Worm (Caenorhabditis elegans) whole organism, L1 larva: ENCODE data around the gene K12B6.4.

ENCODE experiments used
- C04F5.9 ChIP-seq: sonication (generic microtip); optimal IDR thresholded peaks from 2 replicates; lab custom pipeline; 2016; ENCODE audit warnings: missing genetic modification characterization, missing compliant biosample characterization
- C16A3.4 ChIP-seq: fragments of 150-350 bp; optimal IDR thresholded peaks from 2 replicates; lab custom pipeline; 2014; ENCODE audit warnings: missing biosample characterization, missing genetic modification characterization
- C34B4.2 ChIP-seq: sonication (generic microtip); optimal IDR thresholded peaks from 2 replicates; lab custom pipeline; 2017; ENCODE audit warnings: mild to moderate bottlenecking, missing genetic modification characterization, missing compliant biosample characterization
- F16B12.6 ChIP-seq: fragments of 150-350 bp; optimal IDR thresholded peaks from 2 replicates; lab custom pipeline; 2014; ENCODE audit warnings: missing biosample characterization, missing genetic modification characterization
- aha-1 ChIP-seq: fragments of 150-350 bp; optimal IDR thresholded peaks from 2 replicates; lab custom pipeline; 2014; ENCODE audit warnings: missing biosample characterization, missing genetic modification characterization
- aly-2 ChIP-seq: fragments of 150-350 bp; optimal IDR thresholded peaks from 2 replicates; lab custom pipeline; 2014; ENCODE audit warnings: missing biosample characterization, missing genetic modification characterization
- ama-1 ChIP-seq: fragments of 150-350 bp; optimal IDR thresholded peaks from 2 replicates; lab custom pipeline; 2014
- ceh-8 ChIP-seq: fragments of 200-800 bp; sonication (Bioruptor generic); optimal IDR thresholded peaks from 2 replicates; lab custom pipeline; 2018; ENCODE audit warnings: mild to moderate bottlenecking, missing genetic modification characterization, moderate library complexity, missing compliant biosample characterization
- ceh-90 ChIP-seq: sonication (generic microtip); optimal IDR thresholded peaks from 2 replicates; lab custom pipeline; 2016; ENCODE audit warnings: missing genetic modification characterization, missing compliant biosample characterization
- ces-1 ChIP-seq: fragments of 150-350 bp; optimal IDR thresholded peaks from 2 replicates; lab custom pipeline; 2014; ENCODE audit warnings: missing biosample characterization, missing genetic modification reagents, missing genetic modification characterization
- efl-3 ChIP-seq: fragments of 200-800 bp; sonication (Bioruptor generic); optimal IDR thresholded peaks from 2 replicates; lab custom pipeline; 2018; ENCODE audit warnings: mild to moderate bottlenecking, missing genetic modification characterization, missing compliant biosample characterization
- egl-13 ChIP-seq: sonication (generic microtip); optimal IDR thresholded peaks from 2 replicates; lab custom pipeline; 2016; ENCODE audit warnings: missing genotype, missing genetic modification reagents, missing genetic modification characterization, missing compliant biosample characterization
- egl-27 ChIP-seq, 2 experiments: fragments of 150-350 bp in 1 of 2; sonication (generic microtip); optimal IDR thresholded peaks; 3 replicates each; lab custom pipeline; 2017 to 2018; ENCODE audit warnings: missing biosample characterization in 2 of 2, missing genetic modification characterization in 2 of 2, missing genetic modification reagents in 2 of 2
- elt-2 ChIP-seq: sonication (generic microtip); optimal IDR thresholded peaks from 2 replicates; lab custom pipeline; 2016; ENCODE audit warnings: missing genetic modification characterization, mild to moderate bottlenecking, inconsistent platforms, missing compliant biosample characterization, missing genetic modification reagents
- elt-3 ChIP-seq, 6 experiments: fragments of 150-350 bp in 1 of 6; sonication (generic microtip); optimal IDR thresholded peaks; 2 replicates each; lab custom pipeline; 2017 to 2018; ENCODE audit warnings: missing biosample characterization in 6 of 6, missing genetic modification characterization in 6 of 6, inconsistent platforms in 1 of 6
- fkh-10 ChIP-seq: sonication (generic microtip); optimal IDR thresholded peaks from 2 replicates; lab custom pipeline; 2017; ENCODE audit warnings: missing biosample characterization, missing genetic modification reagents, missing genetic modification characterization
- grh-1 ChIP-seq: fragments of 200-800 bp; sonication (Bioruptor generic); IDR thresholded peaks from 2 replicates; pipeline ENCODE4 v1.3.6; 2022; ENCODE audit warnings: missing genetic modification reagents, missing genetic modification characterization, missing compliant biosample characterization
- hlh-17 ChIP-seq: fragments of 200-800 bp; sonication (Bioruptor generic); optimal IDR thresholded peaks from 2 replicates; lab custom pipeline; 2018; ENCODE audit warnings: missing genetic modification characterization, mild to moderate bottlenecking, missing compliant biosample characterization, moderate library complexity, borderline replicate concordance
- hpl-2 ChIP-seq: fragments of 150-350 bp; optimal IDR thresholded peaks from 2 replicates; lab custom pipeline; 2014; ENCODE audit warnings: missing biosample characterization, missing genetic modification reagents, missing genetic modification characterization
- isw-1 ChIP-seq: fragments of 200-800 bp; sonication (Bioruptor generic); IDR thresholded peaks from 2 replicates; pipeline ENCODE4 v1.3.6; 2022; ENCODE audit warnings: missing genetic modification characterization, missing compliant biosample characterization
- lin-13 ChIP-seq: fragments of 150-350 bp; optimal IDR thresholded peaks from 2 replicates; lab custom pipeline; 2014; ENCODE audit warnings: missing biosample characterization, missing genetic modification reagents, missing genetic modification characterization
- lir-3 ChIP-seq: sonication (generic microtip); optimal IDR thresholded peaks from 2 replicates; lab custom pipeline; 2016; ENCODE audit warnings: mild to moderate bottlenecking, missing genetic modification characterization, moderate library complexity, missing compliant biosample characterization; ENCODE audit not compliant: poor library complexity
- lsy-2 ChIP-seq, 2 experiments: fragments of 150-350 bp; optimal IDR thresholded peaks; 2 replicates each; lab custom pipeline; 2014; ENCODE audit warnings: missing biosample characterization in 2 of 2, missing genetic modification characterization in 2 of 2
- mep-1 ChIP-seq: fragments of 150-350 bp; optimal IDR thresholded peaks from 2 replicates; lab custom pipeline; 2014; ENCODE audit warnings: missing biosample characterization, missing genetic modification characterization
- nhr-11 ChIP-seq: fragments of 150-350 bp; optimal IDR thresholded peaks from 2 replicates; lab custom pipeline; 2014; ENCODE audit warnings: missing biosample characterization, missing genetic modification characterization
- nhr-19 ChIP-seq: fragments of 200-800 bp; sonication (Bioruptor generic); conservative IDR thresholded peaks from 2 replicates; pipeline ENCODE4 v1.3.6; 2022; ENCODE audit warnings: missing genetic modification characterization, missing compliant biosample characterization
- nhr-20 ChIP-seq: sonication (generic microtip); optimal IDR thresholded peaks from 2 replicates; lab custom pipeline; 2016; ENCODE audit warnings: mild to moderate bottlenecking, missing genetic modification characterization, missing compliant biosample characterization
- nhr-47 ChIP-seq: sonication (generic microtip); optimal IDR thresholded peaks from 2 replicates; lab custom pipeline; 2016; ENCODE audit warnings: mild to moderate bottlenecking, missing genetic modification characterization, moderate library complexity, missing compliant biosample characterization
- nhr-71 ChIP-seq: sonication (generic microtip); optimal IDR thresholded peaks from 2 replicates; lab custom pipeline; 2016; ENCODE audit warnings: mild to moderate bottlenecking, missing genetic modification characterization, moderate library complexity, missing compliant biosample characterization
- nhr-77 ChIP-seq: fragments of 150-350 bp; optimal IDR thresholded peaks from 2 replicates; lab custom pipeline; 2014; ENCODE audit warnings: missing biosample characterization, missing genetic modification characterization
- nhr-84 ChIP-seq: sonication (generic microtip); optimal IDR thresholded peaks from 2 replicates; lab custom pipeline; 2017; ENCODE audit warnings: missing biosample characterization, missing genetic modification characterization
- nhr-85 ChIP-seq: sonication (generic microtip); peaks from one replicate; lab custom pipeline; 2016; ENCODE audit warnings: missing genetic modification characterization, inconsistent platforms, missing compliant biosample characterization
- nhr-90 ChIP-seq: sonication (generic microtip); optimal IDR thresholded peaks from 2 replicates; lab custom pipeline; 2016; ENCODE audit warnings: mild to moderate bottlenecking, missing genetic modification characterization, missing compliant biosample characterization; ENCODE audit not compliant: poor library complexity
- pqm-1 ChIP-seq: sonication (generic microtip); optimal IDR thresholded peaks from 3 replicates; lab custom pipeline; 2017; ENCODE audit warnings: missing biosample characterization, missing genetic modification characterization
- rnt-1 ChIP-seq: sonication (generic microtip); optimal IDR thresholded peaks from 2 replicates; lab custom pipeline; 2016; ENCODE audit warnings: mild to moderate bottlenecking, missing genetic modification characterization, moderate library complexity, missing compliant biosample characterization
- sptf-1 ChIP-seq: fragments of 150-350 bp; optimal IDR thresholded peaks from 2 replicates; lab custom pipeline; 2014; ENCODE audit warnings: missing biosample characterization, missing genetic modification characterization
- sup-37 ChIP-seq: fragments of 200-800 bp; sonication (Bioruptor generic); optimal IDR thresholded peaks from 2 replicates; lab custom pipeline; 2018; ENCODE audit warnings: mild to moderate bottlenecking, missing genetic modification characterization, missing compliant biosample characterization
- swsn-7 ChIP-seq: sonication (generic microtip); optimal IDR thresholded peaks from 2 replicates; lab custom pipeline; 2016; ENCODE audit warnings: missing genetic modification characterization, missing compliant biosample characterization
- tbx-2 ChIP-seq: sonication (generic microtip); optimal IDR thresholded peaks from 2 replicates; lab custom pipeline; 2016; ENCODE audit warnings: missing genetic modification characterization, missing compliant biosample characterization
- tlp-1 ChIP-seq: fragments of 150-350 bp; optimal IDR thresholded peaks from 2 replicates; lab custom pipeline; 2014; ENCODE audit warnings: missing biosample characterization, missing genetic modification characterization
- unc-130 ChIP-seq: fragments of 150-350 bp; optimal IDR thresholded peaks from 2 replicates; lab custom pipeline; 2017; ENCODE audit warnings: missing biosample characterization, missing genetic modification characterization, inconsistent platforms
- unc-30 ChIP-seq: sonication (generic microtip); optimal IDR thresholded peaks from 2 replicates; lab custom pipeline; 2017; ENCODE audit warnings: missing biosample characterization, missing genetic modification characterization
- unc-62 ChIP-seq: fragments of 150-350 bp; optimal IDR thresholded peaks from 2 replicates; lab custom pipeline; 2014; ENCODE audit warnings: missing biosample characterization, missing genetic modification reagents, missing genetic modification characterization
- unc-98 ChIP-seq: fragments of 200-800 bp; sonication (Bioruptor generic); IDR thresholded peaks from 2 replicates; pipeline ENCODE4 v1.3.6; 2022; ENCODE audit warnings: missing genetic modification characterization, missing compliant biosample characterization
- zag-1 ChIP-seq: fragments of 150-350 bp; optimal IDR thresholded peaks from 2 replicates; lab custom pipeline; 2014; ENCODE audit warnings: missing biosample characterization, missing genetic modification characterization
- zip-4 ChIP-seq: fragments of 200-800 bp; sonication (Bioruptor generic); optimal IDR thresholded peaks from 2 replicates; lab custom pipeline; 2018; ENCODE audit warnings: mild to moderate bottlenecking, missing genetic modification characterization, moderate library complexity, missing compliant biosample characterization
- ztf-4 ChIP-seq: fragments of 150-350 bp; optimal IDR thresholded peaks from 2 replicates; lab custom pipeline; 2014; ENCODE audit warnings: missing biosample characterization, missing genetic modification characterization

The K12B6.4 gene

ce11 chrV:6286343-6286742, 5.3 kb upstream of the K12B6.4 start, which contains the start of gene srn-1:
srn-1 (minus strand) TSS chrV:6286443.
- no peak for TF ChIP-seq unc-30 (tag; lab: Kevin White, UChicago)
- no peak for TF ChIP-seq tlp-1 (tag; lab: Kevin White, UChicago)

ce11 chrV:6280067-6280466, 1.0 kb downstream of the K12B6.4 start:
- no peak for TF ChIP-seq nhr-84 (tag; lab: Kevin White, UChicago)
- peak; percentile 64 for TF ChIP-seq elt-2 (tag; lab: Kevin White, UChicago)
- TF ChIP-seq aly-2 (tag; lab: Kevin White, UChicago), result no peak

- peak; percentile 40 for TF ChIP-seq nhr-85 (tag; lab: Kevin White, UChicago)
- TF ChIP-seq C16A3.4 (tag; lab: Kevin White, UChicago), result no peak
- no peak for TF ChIP-seq unc-62 (GFP tag; lab: Kevin White, UChicago)
- TF ChIP-seq nhr-47, result peak; percentile 14
- no peak for TF ChIP-seq aha-1 (tag; lab: Kevin White, UChicago)
- peak; percentile 21 for TF ChIP-seq elt-2 (tag; lab: Kevin White, UChicago)
- no peak for TF ChIP-seq ztf-4 (tag; lab: Kevin White, UChicago)
- no peak for TF ChIP-seq isw-1 (GFP tag; lab: Robert Waterston, UW)
- no peak for TF ChIP-seq mep-1 (tag; lab: Kevin White, UChicago)
- TF ChIP-seq F16B12.6 (tag; lab: Kevin White, UChicago), result no peak
- TF ChIP-seq sptf-1 (tag; lab: Kevin White, UChicago), result no peak
- no peak for TF ChIP-seq lin-13 (GFP tag; lab: Kevin White, UChicago)
- TF ChIP-seq rnt-1 (tag; lab: Kevin White, UChicago), result no peak
- TF ChIP-seq zag-1 (tag; lab: Kevin White, UChicago), result no peak
- TF ChIP-seq nhr-11, result no peak
- no peak for TF ChIP-seq swsn-7 (tag; lab: Kevin White, UChicago)
- TF ChIP-seq tbx-2 (tag; lab: Kevin White, UChicago), result no peak
- TF ChIP-seq nhr-90 (tag; lab: Kevin White, UChicago), result peak; percentile 66
- no peak for TF ChIP-seq C04F5.9 (tag; lab: Kevin White, UChicago)
- no peak for TF ChIP-seq efl-3
- no peak for TF ChIP-seq unc-130 (tag; lab: Kevin White, UChicago)
- TF ChIP-seq pqm-1 (tag; lab: Kevin White, UChicago), result no peak
- no peak for TF ChIP-seq nhr-77 (tag; lab: Kevin White, UChicago)
- peak; percentile 27 for TF ChIP-seq nhr-71 (tag; lab: Kevin White, UChicago)
- peak in 1 of 2 experiments; percentile 44 for TF ChIP-seq lsy-2 (tag; optimal IDR thresholded peaks at IDR 0.05; lab: Kevin White, UChicago)
- TF ChIP-seq hlh-17 (GFP tag; lab: Kevin White, UChicago), result no peak
- no peak for TF ChIP-seq C34B4.2 (tag; lab: Kevin White, UChicago)
- TF ChIP-seq elt-3 (tag; optimal IDR thresholded peaks at IDR 0.05; lab: Kevin White, UChicago), result no peak
- TF ChIP-seq ces-1 (GFP tag; lab: Kevin White, UChicago), result no peak
- no peak for TF ChIP-seq aly-2 (tag; lab: Kevin White, UChicago)
- TF ChIP-seq ceh-90 (tag; lab: Kevin White, UChicago), result no peak
- no peak for TF ChIP-seq unc-98 (GFP tag; lab: Robert Waterston, UW)
- TF ChIP-seq ama-1 (lab: Kevin White, UChicago), result peak; percentile 84
- TF ChIP-seq egl-27 (tag; optimal IDR thresholded peaks at IDR 0.05; lab: Kevin White, UChicago), result no peak
- TF ChIP-seq lir-3 (tag; lab: Kevin White, UChicago), result no peak
- TF ChIP-seq grh-1, result no peak
- TF ChIP-seq ceh-8, result no peak
- peak; percentile 52 for TF ChIP-seq nhr-20 (tag; lab: Kevin White, UChicago)
- TF ChIP-seq zip-4 (GFP tag; lab: Kevin White, UChicago), result no peak
- TF ChIP-seq egl-13 (tag; lab: Kevin White, UChicago), result no peak
- 0 out of 2 replicates have a peak, but pooled peaks have one; percentile 8 for TF ChIP-seq nhr-19 (GFP tag; lab: Robert Waterston, UW)
- TF ChIP-seq sup-37 (GFP tag; lab: Kevin White, UChicago), result no peak
- TF ChIP-seq fkh-10 (GFP tag; lab: Kevin White, UChicago), result no peak
- no peak for TF ChIP-seq hpl-2 (GFP tag; lab: Kevin White, UChicago)
These were observed 2.7 kb downstream of the K12B6.4 start, which contains the start of gene fil-2 for ce11 chrV:6278117-6279081. fil-2 (plus strand) TSS chrV:6279031.
